Fruit fly (Drosophila melanogaster): ENCODE results near the gene CG14297.

CG14297 gene

DNA sequence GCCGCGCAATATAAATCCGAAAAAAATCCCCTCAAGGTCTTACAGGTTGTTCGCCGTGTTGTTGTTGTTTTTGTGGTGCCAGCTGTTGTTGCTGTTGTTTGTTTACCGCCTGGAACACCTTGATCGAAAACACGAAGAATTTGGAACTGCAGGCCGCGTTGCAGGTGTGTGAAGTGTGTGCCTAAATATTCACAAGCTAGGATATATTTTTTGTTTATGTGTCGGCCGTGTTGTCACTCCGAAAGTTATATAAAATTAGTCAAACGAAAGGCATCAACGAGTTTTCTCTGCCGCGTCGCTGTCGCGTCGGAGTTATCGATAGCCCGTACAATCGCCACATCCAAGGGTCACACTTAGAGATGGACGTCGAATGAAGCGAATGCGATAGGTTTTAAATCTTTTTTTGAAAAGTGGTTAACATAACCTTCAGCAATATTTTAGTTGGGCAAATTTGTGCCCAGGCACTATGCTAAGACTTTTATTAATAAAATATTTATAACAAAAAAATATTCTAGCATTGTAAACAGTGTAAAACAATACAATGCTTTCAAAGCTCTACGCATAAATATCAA is 30.5 kb downstream of the CG14297 start, which contains the start of gene Mpc1 (continued):
- TF ChIP-seq ranshi (GFP tag; IDR thresholded peaks at IDR 0.05) (peak; percentile 25; the same call in 1 of the 2 replicates), CG14014 (GFP tag; IDR thresholded peaks at IDR 0.05) (peak; percentile 41; the same call in 1 of the 2 replicates), ac (GFP tag; optimal IDR thresholded peaks at IDR 0.05) (no peak), Hsf (GFP tag; optimal IDR thresholded peaks at IDR 0.05) (no peak), Gug (GFP tag; IDR thresholded peaks at IDR 0.05) (peak; percentile 25; the same call in 1 of the 4 replicates), CG17361 (GFP tag; IDR thresholded peaks at IDR 0.05) (no peak; the same call in 2 of the 3 replicates), Atf-2 (GFP tag; optimal IDR thresholded peaks at IDR 0.05) (no peak), Hmx (GFP tag; optimal IDR thresholded peaks at IDR 0.05) (no peak), Sry-β (GFP tag; optimal IDR thresholded peaks at IDR 0.05) (no peak), CG3163 (GFP tag; optimal IDR thresholded peaks at IDR 0.05) (no peak), danr (GFP tag; IDR thresholded peaks at IDR 0.05) (no peak), CG17802 (tag; optimal IDR thresholded peaks at IDR 0.05) (no peak), CG14860 (GFP tag; IDR thresholded peaks at IDR 0.05; ENCODE audit: partially characterized antibody) (peak; percentile 60; the same call in 2 of the 3 replicates), CG10366 (GFP tag; IDR thresholded peaks at IDR 0.05) (peak; percentile 20; the same call in 1 of the 2 replicates), dimm (GFP tag; IDR thresholded peaks at IDR 0.05) (no peak), CG11247 (GFP tag; IDR thresholded peaks at IDR 0.05) (no peak; the same call in 1 of the 2 replicates), sr (GFP tag; IDR thresholded peaks at IDR 0.05) (no peak), ci (GFP tag; IDR thresholded peaks at IDR 0.05) (peak; percentile 37; the same call in 1 of the 3 replicates), CG1792 (GFP tag; optimal IDR thresholded peaks at IDR 0.05) (no peak), YL-1 (GFP tag; optimal IDR thresholded peaks at IDR 0.05) (peak; percentile 80), Atf6 (GFP tag; IDR thresholded peaks at IDR 0.05) (no peak), dm (GFP tag; optimal IDR thresholded peaks at IDR 0.05) (no peak), CG17385 (GFP tag; optimal IDR thresholded peaks at IDR 0.05) (no peak), wdn (GFP tag; IDR thresholded peaks at IDR 0.05) (no peak), Eip74EF (GFP tag; optimal IDR thresholded peaks at IDR 0.05) (no peak), trem (tag; optimal IDR thresholded peaks at IDR 0.05) (no peak), eyg (GFP tag; optimal IDR thresholded peaks at IDR 0.05) (no peak), kah (GFP tag; optimal IDR thresholded peaks at IDR 0.05) (peak; percentile 85), Sry-δ (GFP tag; optimal IDR thresholded peaks at IDR 0.05) (peak; percentile 78), Hey (tag; optimal IDR thresholded peaks at IDR 0.05) (no peak), Hr39 (optimal IDR thresholded peaks at IDR 0.05) (no peak), lov (optimal IDR thresholded peaks at IDR 0.05) (no peak), lov (GFP tag; IDR thresholded peaks at IDR 0.05) (0 out of 3 replicates have a peak, but pooled peaks have one; percentile 18), CG14050 (GFP tag; IDR thresholded peaks at IDR 0.05) (0 out of 3 replicates have a peak, but pooled peaks have one; percentile 10), CG34224 (GFP tag; IDR thresholded peaks at IDR 0.05; ENCODE audit: partially characterized antibody) (peak; percentile 67; the same call in 1 of the 3 replicates), kay (GFP tag; optimal IDR thresholded peaks at IDR 0.05) (no peak), CG6254 (GFP tag; optimal IDR thresholded peaks at IDR 0.05) (no peak), CG9609 (GFP tag; optimal IDR thresholded peaks at IDR 0.05) (no peak), D19A (tag; optimal IDR thresholded peaks at IDR 0.05) (peak; percentile 0), oc (tag; optimal IDR thresholded peaks at IDR 0.05) (no peak), al (GFP tag; IDR thresholded peaks at IDR 0.05) (no peak), tx (GFP tag; optimal IDR thresholded peaks at IDR 0.05) (no peak), CG7556 (GFP tag; optimal IDR thresholded peaks at IDR 0.05) (peak; percentile 61), slou (GFP tag; optimal IDR thresholded peaks at IDR 0.05) (no peak), CG18476 (GFP tag; optimal IDR thresholded peaks at IDR 0.05) (no peak), slbo (GFP tag; IDR thresholded peaks at IDR 0.05) (peak; percentile 55), CG3995 (GFP tag; optimal IDR thresholded peaks at IDR 0.05) (no peak), CG1602 (GFP tag; optimal IDR thresholded peaks at IDR 0.05) (no peak), CHES-1-like (GFP tag; optimal IDR thresholded peaks at IDR 0.05) (peak; percentile 45), Lim3 (GFP tag; IDR thresholded peaks at IDR 0.05) (no peak), CG12155 (GFP tag; optimal IDR thresholded peaks at IDR 0.05) (no peak), Oaz (GFP tag; IDR thresholded peaks at IDR 0.05) (no peak)

Measured in whole organism, embryonic.